Fruit fly (Drosophila melanogaster) whole organism, embryonic: ENCODE data around the gene CG9372.

Source experiments
- Ada2b ChIP-seq: fragments of 200-800 bp; sonication (Bioruptor generic); IDR thresholded peaks from 2 replicates; pipeline ENCODE4 v1.3.6; 2022; ENCODE audit warnings: missing biosample characterization, missing genetic modification characterization
- Antp ChIP-seq: fragments of 200-800 bp; sonication (Bioruptor generic); optimal IDR thresholded peaks from 3 replicates; lab custom pipeline; 2016; ENCODE audit warnings: missing biosample characterization, missing genetic modification characterization
- C15 ChIP-seq: fragments of 200-800 bp; sonication (Bioruptor generic); IDR thresholded peaks from 3 replicates; pipeline ENCODE4 v1.3.6; 2022; ENCODE audit warnings: missing biosample characterization, missing genetic modification characterization
- CG10431 ChIP-seq: fragments of 200-800 bp; sonication (Bioruptor generic); optimal IDR thresholded peaks from 3 replicates; lab custom pipeline; 2018; ENCODE audit warnings: missing biosample characterization, mild to moderate bottlenecking, missing genetic modification characterization
- CG11456 ChIP-seq: fragments of 200-800 bp; sonication (Bioruptor generic); IDR thresholded peaks from 3 replicates; pipeline ENCODE4 v1.3.6; 2022; ENCODE audit warnings: missing biosample characterization, missing genetic modification characterization
- CG1233 ChIP-seq: fragments of 200-800 bp; sonication (Bioruptor generic); optimal IDR thresholded peaks from 4 replicates; lab custom pipeline; 2018; ENCODE audit warnings: missing biosample characterization, mild to moderate bottlenecking, missing genetic modification characterization
- CG1647 ChIP-seq: fragments of 200-800 bp; sonication (Bioruptor generic); optimal IDR thresholded peaks from 3 replicates; lab custom pipeline; 2016; ENCODE audit warnings: missing biosample characterization, missing genetic modification characterization
- CG16813 ChIP-seq: fragments of 200-800 bp; sonication (Bioruptor generic); IDR thresholded peaks from 3 replicates; pipeline ENCODE4 v1.3.6; 2022; ENCODE audit warnings: missing biosample characterization, missing genetic modification characterization; ENCODE audit not compliant: partially characterized antibody
- CG2116 ChIP-seq: fragments of 200-800 bp; sonication (Bioruptor generic); optimal IDR thresholded peaks from 3 replicates; lab custom pipeline; 2018; ENCODE audit warnings: missing biosample characterization, mild to moderate bottlenecking, missing genetic modification characterization
- CG2889 ChIP-seq: fragments of 200-800 bp; sonication (Bioruptor generic); IDR thresholded peaks from 3 replicates; pipeline ENCODE4 v1.3.6; 2022; ENCODE audit warnings: missing biosample characterization, missing genetic modification characterization
- CG3163 ChIP-seq: fragments of 200-800 bp; sonication (Bioruptor generic); optimal IDR thresholded peaks from 3 replicates; lab custom pipeline; 2016; ENCODE audit warnings: missing biosample characterization, missing genetic modification characterization
- CG7372 ChIP-seq: fragments of 200-800 bp; sonication (Bioruptor generic); IDR thresholded peaks from 2 replicates; pipeline ENCODE4 v1.3.6; 2022; ENCODE audit warnings: missing biosample characterization, missing genetic modification characterization
- CG7928 ChIP-seq: fragments of 200-800 bp; sonication (Bioruptor generic); optimal IDR thresholded peaks from 2 replicates; lab custom pipeline; 2017; ENCODE audit warnings: missing biosample characterization, mild to moderate bottlenecking, missing genetic modification characterization
- CG7987 ChIP-seq: fragments of 200-800 bp; sonication (Bioruptor generic); optimal IDR thresholded peaks from 2 replicates; lab custom pipeline; 2018; ENCODE audit warnings: missing biosample characterization, mild to moderate bottlenecking, missing genetic modification characterization, moderate library complexity
- CG8478 ChIP-seq: fragments of >200 bp; optimal IDR thresholded peaks from 2 replicates; lab custom pipeline; 2018
- CG9876 ChIP-seq: fragments of 200-800 bp; sonication (Bioruptor generic); optimal IDR thresholded peaks from 2 replicates; lab custom pipeline; 2016; ENCODE audit warnings: missing biosample characterization, missing genetic modification characterization
- CG9932 ChIP-seq: fragments of 200-800 bp; sonication (Bioruptor generic); IDR thresholded peaks from 2 replicates; pipeline ENCODE4 v1.3.6; 2022; ENCODE audit warnings: missing biosample characterization, missing genetic modification characterization
- Dip3 ChIP-seq: fragments of 200-800 bp; sonication (Bioruptor generic); optimal IDR thresholded peaks from 3 replicates; lab custom pipeline; 2016; ENCODE audit warnings: missing biosample characterization, missing genetic modification characterization
- Doc3 ChIP-seq: fragments of 200-800 bp; sonication (Bioruptor generic); IDR thresholded peaks from 3 replicates; pipeline ENCODE4 v1.3.6; 2022; ENCODE audit warnings: missing biosample characterization, missing genetic modification characterization; ENCODE audit not compliant: partially characterized antibody
- Fer3 ChIP-seq: fragments of 200-800 bp; sonication (Bioruptor generic); optimal IDR thresholded peaks from 2 replicates; lab custom pipeline; 2018; ENCODE audit warnings: missing biosample characterization, mild to moderate bottlenecking, missing genetic modification characterization, moderate library complexity
- Hr51 ChIP-seq, 2 experiments: fragments of 200-800 bp; sonication (Bioruptor generic); optimal IDR thresholded peaks; 2 replicates in 1 of 2; 3 replicates in 1 of 2; lab custom pipeline; 2016 to 2018; ENCODE audit warnings: missing biosample characterization in 2 of 2, missing genetic modification characterization in 2 of 2, mild to moderate bottlenecking in 1 of 2, moderate library complexity in 1 of 2
- Kr ChIP-seq: fragments of 200-800 bp; sonication (Bioruptor generic); optimal IDR thresholded peaks from 2 replicates; lab custom pipeline; 2017; ENCODE audit warnings: missing biosample characterization, mild to moderate bottlenecking, missing genetic modification characterization
- Lhr ChIP-seq: fragments of 200-800 bp; sonication (Bioruptor generic); optimal IDR thresholded peaks from 3 replicates; lab custom pipeline; 2017; ENCODE audit warnings: mild to moderate bottlenecking, missing biosample characterization, missing genetic modification reagents, missing genetic modification characterization
- Lpt ChIP-seq: fragments of >200 bp; optimal IDR thresholded peaks from 2 replicates; lab custom pipeline; 2018; ENCODE audit warnings: missing biosample characterization, missing genetic modification characterization
- NC2α ChIP-seq: fragments of 200-800 bp; sonication (Bioruptor generic); optimal IDR thresholded peaks from 2 replicates; lab custom pipeline; 2016; ENCODE audit warnings: missing biosample characterization, missing genetic modification characterization
- NK7.1 ChIP-seq: fragments of 200-800 bp; sonication (Bioruptor generic); optimal IDR thresholded peaks from 3 replicates; lab custom pipeline; 2016; ENCODE audit warnings: missing biosample characterization, missing genetic modification characterization
- Nf-YC ChIP-seq: fragments of 200-800 bp; optimal IDR thresholded peaks from 3 replicates; lab custom pipeline; 2019; ENCODE audit warnings: missing biosample characterization, mild to moderate bottlenecking, missing genetic modification characterization, moderate library complexity
- Rx ChIP-seq: fragments of 200-800 bp; sonication (Bioruptor generic); IDR thresholded peaks from 2 replicates; pipeline ENCODE4 v1.3.6; 2022; ENCODE audit warnings: missing biosample characterization, missing genetic modification characterization
- Spps ChIP-seq: fragments of 200-800 bp; sonication (Bioruptor generic); optimal IDR thresholded peaks from 2 replicates; lab custom pipeline; 2018; ENCODE audit warnings: missing biosample characterization, mild to moderate bottlenecking, missing genetic modification characterization
- Stat92E ChIP-seq, 3 experiments: fragments of >200 bp in 2 of 3; fragments of 200-800 bp in 1 of 3; sonication (Bioruptor generic) in 1 of 3; optimal IDR thresholded peaks; 2 replicates each; lab custom pipeline; 2017 to 2019; ENCODE audit warnings: missing biosample characterization in 3 of 3, missing genetic modification characterization in 3 of 3, mild to moderate bottlenecking in 1 of 3, moderate library complexity in 1 of 3
- bcd ChIP-seq: fragments of 200-800 bp; sonication (Bioruptor generic); optimal IDR thresholded peaks from 2 replicates; lab custom pipeline; 2017; ENCODE audit warnings: missing biosample characterization, mild to moderate bottlenecking, missing genetic modification characterization
- bsh ChIP-seq, 2 experiments: fragments of 200-800 bp; sonication (Bioruptor generic); optimal IDR thresholded peaks; 2 replicates each; lab custom pipeline; 2017 to 2018; ENCODE audit warnings: mild to moderate bottlenecking in 2 of 2, missing biosample characterization in 2 of 2, missing genetic modification characterization in 2 of 2, moderate library complexity in 1 of 2
- caup ChIP-seq: fragments of 200-800 bp; sonication (Bioruptor generic); optimal IDR thresholded peaks from 3 replicates; lab custom pipeline; 2017; ENCODE audit warnings: missing biosample characterization, mild to moderate bottlenecking, missing genetic modification characterization, moderate library complexity; ENCODE audit not compliant: severe bottlenecking
- cg ChIP-seq: fragments of 200-800 bp; sonication (Bioruptor generic); optimal IDR thresholded peaks from 3 replicates; lab custom pipeline; 2019; ENCODE audit warnings: missing biosample characterization, mild to moderate bottlenecking, missing genetic modification characterization, moderate library complexity
- chinmo ChIP-seq: fragments of 200-800 bp; sonication (Bioruptor generic); IDR thresholded peaks from 4 replicates; pipeline ENCODE4 v1.3.6; 2022; ENCODE audit warnings: missing biosample characterization, missing genetic modification characterization; ENCODE audit not compliant: partially characterized antibody
- crp ChIP-seq, 2 experiments: fragments of 200-800 bp; sonication (Bioruptor generic); optimal IDR thresholded peaks; 2 replicates in 1 of 2; 3 replicates in 1 of 2; lab custom pipeline; 2017; ENCODE audit warnings: missing biosample characterization in 2 of 2, missing genetic modification characterization in 2 of 2, mild to moderate bottlenecking in 1 of 2, moderate library complexity in 1 of 2
- da ChIP-seq: fragments of 200-800 bp; sonication (Bioruptor generic); optimal IDR thresholded peaks from 2 replicates; lab custom pipeline; 2016; ENCODE audit warnings: missing biosample characterization, missing genetic modification characterization
- dimm ChIP-seq: fragments of 200-800 bp; sonication (Bioruptor generic); IDR thresholded peaks from 2 replicates; pipeline ENCODE4 v1.3.6; 2022; ENCODE audit warnings: missing biosample characterization, missing genetic modification characterization
- hkb ChIP-seq, 2 experiments: fragments of 200-800 bp in 1 of 2; fragments of >200 bp in 1 of 2; sonication (Bioruptor generic) in 1 of 2; IDR thresholded peaks in 1 of 2; optimal IDR thresholded peaks in 1 of 2; 2 replicates each; pipeline versions ENCODE4 v1.3.6 to Lab custom; 2017 to 2022; ENCODE audit warnings: missing biosample characterization in 1 of 2, missing genetic modification characterization in 1 of 2
- hth ChIP-seq: fragments of >200 bp; optimal IDR thresholded peaks from 2 replicates; lab custom pipeline; 2017; ENCODE audit warnings: inconsistent platforms
- insv ChIP-seq, 2 experiments: fragments of 200-800 bp; sonication (Bioruptor generic); optimal IDR thresholded peaks; 3 replicates each; lab custom pipeline; 2016 to 2018; ENCODE audit warnings: missing biosample characterization in 2 of 2, missing genetic modification characterization in 2 of 2
- jing ChIP-seq: fragments of 200-800 bp; sonication (Bioruptor generic); optimal IDR thresholded peaks from 2 replicates; lab custom pipeline; 2018; ENCODE audit warnings: missing biosample characterization, mild to moderate bottlenecking, missing genetic modification characterization
- mam ChIP-seq: fragments of 200-800 bp; sonication (Bioruptor generic); optimal IDR thresholded peaks from 3 replicates; lab custom pipeline; 2016; ENCODE audit warnings: missing biosample characterization, missing genetic modification characterization
- repo ChIP-seq: fragments of 200-800 bp; sonication (Bioruptor generic); optimal IDR thresholded peaks from 2 replicates; lab custom pipeline; 2016; ENCODE audit warnings: missing biosample characterization, missing genetic modification characterization
- salm ChIP-seq: fragments of 200-800 bp; sonication (Bioruptor generic); optimal IDR thresholded peaks from 2 replicates; lab custom pipeline; 2018; ENCODE audit warnings: missing biosample characterization, mild to moderate bottlenecking, missing genetic modification characterization
- sens-2 ChIP-seq: fragments of 200-800 bp; sonication (Bioruptor generic); IDR thresholded peaks from 2 replicates; pipeline ENCODE4 v1.3.6; 2022; ENCODE audit warnings: missing biosample characterization, missing genetic modification characterization
- toy ChIP-seq: fragments of 200-800 bp; sonication (Bioruptor generic); IDR thresholded peaks from 2 replicates; pipeline ENCODE4 v1.3.6; 2022; ENCODE audit warnings: missing biosample characterization, missing genetic modification characterization
- ttk ChIP-seq: fragments of 200-800 bp; sonication (Bioruptor generic); IDR thresholded peaks from 2 replicates; pipeline ENCODE4 v2.1.2; 2022; ENCODE audit warnings: missing biosample characterization, missing genetic modification characterization
- zf30C ChIP-seq: fragments of 200-800 bp; sonication (Bioruptor generic); optimal IDR thresholded peaks from 3 replicates; lab custom pipeline; 2018; ENCODE audit warnings: missing biosample characterization, mild to moderate bottlenecking, missing genetic modification characterization

The CG9372 gene

DNA sequence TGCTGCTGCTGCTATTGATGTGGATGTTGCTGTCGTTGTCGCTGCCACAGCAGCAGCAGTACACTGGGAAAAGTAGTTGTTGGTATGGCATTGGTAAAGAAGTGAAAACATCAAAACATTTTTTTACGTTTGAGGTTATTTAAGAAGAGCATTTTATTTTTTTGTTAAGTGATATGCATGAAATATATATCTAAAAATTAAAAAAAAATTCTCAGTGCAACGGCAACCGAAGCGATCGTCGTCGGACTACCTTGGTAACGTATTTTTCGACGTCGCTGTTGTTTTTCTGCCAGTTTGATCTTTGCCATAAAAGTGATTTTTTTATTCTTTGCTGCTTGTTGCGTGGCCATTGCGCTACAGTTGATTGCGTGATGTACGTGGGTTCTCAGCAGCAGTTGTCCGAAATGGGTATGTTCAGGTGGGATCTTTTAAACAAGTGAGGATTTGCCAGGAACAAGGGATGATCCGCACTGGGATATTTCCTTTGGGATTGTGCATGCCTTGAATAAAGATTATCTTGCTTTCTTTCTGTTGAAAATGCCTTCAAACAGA is 45.2 kb upstream of the CG9372 start (continued):
- peak; percentile 91 for TF ChIP-seq CG2889 (GFP tag; lab: Robert Waterston, UW)
- TF ChIP-seq Stat92E (GFP tag; optimal IDR thresholded peaks at IDR 0.05; lab: Kevin White, UChicago): peak in 1 of 3 experiments; percentile 90
- TF ChIP-seq Fer3 (tag; lab: Kevin White, UChicago): peak; percentile 94
- no peak for TF ChIP-seq hkb (optimal IDR thresholded peaks at IDR 0.05; lab: Kevin White, UChicago)
- TF ChIP-seq hkb (GFP tag; IDR thresholded peaks at IDR 0.05; lab: Robert Waterston, UW): peak; percentile 97
- TF ChIP-seq Ada2b (GFP tag; lab: Robert Waterston, UW): peak; percentile 95
- TF ChIP-seq CG9932 (GFP tag; lab: Robert Waterston, UW): peak; percentile 96
- peak; percentile 89; the same call in 1 of the 2 replicates for TF ChIP-seq toy (GFP tag; lab: Robert Waterston, UW)
- peak; percentile 81 for TF ChIP-seq Kr (GFP tag; lab: Kevin White, UChicago)
- no peak for TF ChIP-seq cg
- peak; percentile 87 for TF ChIP-seq CG11456 (GFP tag; lab: Robert Waterston, UW)
- peak; percentile 92 for TF ChIP-seq Lhr (GFP tag; lab: Kevin White, UChicago)
- peak; percentile 96 for TF ChIP-seq sens-2 (GFP tag; lab: Robert Waterston, UW)
- peak; percentile 78 for TF ChIP-seq CG7987 (GFP tag; lab: Kevin White, UChicago)
- peak; percentile 90 for TF ChIP-seq CG7372 (GFP tag; lab: Robert Waterston, UW)
- TF ChIP-seq insv (GFP tag; optimal IDR thresholded peaks at IDR 0.05; lab: Kevin White, UChicago): peak in 1 of 2 experiments; percentile 76
- TF ChIP-seq NK7.1 (GFP tag; lab: Kevin White, UChicago): peak; percentile 68
- TF ChIP-seq CG2116 (GFP tag; lab: Kevin White, UChicago): peak; percentile 68
- peak; percentile 70; the same call in 1 of the 3 replicates for TF ChIP-seq C15
- peak; percentile 95 to 98 for TF ChIP-seq bsh (GFP tag; optimal IDR thresholded peaks at IDR 0.05; lab: Kevin White, UChicago)
- TF ChIP-seq Doc3 (GFP tag; lab: Robert Waterston, UW): no peak
- TF ChIP-seq Spps (tag; lab: Kevin White, UChicago): peak; percentile 95
- peak; percentile 87 for TF ChIP-seq Rx (GFP tag; lab: Robert Waterston, UW)
- TF ChIP-seq jing (GFP tag; lab: Kevin White, UChicago): peak; percentile 87
- peak; percentile 86 for TF ChIP-seq Dip3 (GFP tag; lab: Kevin White, UChicago)
- TF ChIP-seq CG3163 (GFP tag; lab: Kevin White, UChicago): peak; percentile 68
- TF ChIP-seq CG1233 (GFP tag; lab: Kevin White, UChicago): peak; percentile 96
- TF ChIP-seq CG10431: peak; percentile 92
- peak; percentile 67 for TF ChIP-seq da (GFP tag; lab: Kevin White, UChicago)
- peak; percentile 87 for TF ChIP-seq NC2α (GFP tag; lab: Kevin White, UChicago)
- TF ChIP-seq Antp (GFP tag; lab: Kevin White, UChicago): peak; percentile 88
- peak; percentile 92 for TF ChIP-seq ttk (GFP tag; lab: Robert Waterston, UW)
- no peak for TF ChIP-seq CG16813 (GFP tag; lab: Robert Waterston, UW)
- peak; percentile 83 for TF ChIP-seq Nf-YC
- peak; percentile 94 for TF ChIP-seq bcd (GFP tag; lab: Kevin White, UChicago)
- peak; percentile 93 for TF ChIP-seq salm (tag; lab: Kevin White, UChicago)
- TF ChIP-seq repo (GFP tag; lab: Kevin White, UChicago): peak; percentile 76
- TF ChIP-seq zf30C (GFP tag; lab: Kevin White, UChicago): peak; percentile 98
- peak; percentile 83 for TF ChIP-seq dimm
- TF ChIP-seq CG8478: no peak
- peak; percentile 94 for TF ChIP-seq caup (GFP tag; lab: Kevin White, UChicago)
- TF ChIP-seq CG7928 (GFP tag; lab: Kevin White, UChicago): peak; percentile 67
- TF ChIP-seq CG1647: peak; percentile 91
- TF ChIP-seq Lpt (GFP tag; lab: Kevin White, UChicago): no peak
- peak; percentile 94 for TF ChIP-seq Hr51 (GFP tag; optimal IDR thresholded peaks at IDR 0.05; lab: Kevin White, UChicago)
- TF ChIP-seq mam (GFP tag; lab: Kevin White, UChicago): peak; percentile 90
- TF ChIP-seq CG9876 (GFP tag; lab: Kevin White, UChicago): peak; percentile 54
- TF ChIP-seq hth (lab: Kevin White, UChicago): no peak
- TF ChIP-seq chinmo (GFP tag; lab: Robert Waterston, UW): 0 out of 4 replicates have a peak, but pooled peaks have one; percentile 70
- peak in 1 of 2 experiments; percentile 55 for TF ChIP-seq crp (GFP tag; optimal IDR thresholded peaks at IDR 0.05; lab: Kevin White, UChicago)
